Worm (Caenorhabditis elegans) whole organism, L2 larva: ENCODE results near the gene F36F12.2.
"Not testable (repeated sequence)": the region's sequence is repeated elsewhere in the genome, so short reads cannot be mapped to it uniquely, and the experiment has no call there.

ENCODE experiments used
- ama-1 ChIP-seq: fragments of 150-350 bp; optimal IDR thresholded peaks from 2 replicates; lab custom pipeline; 2018; ENCODE audit warnings: inconsistent platforms
- elt-1 ChIP-seq: fragments of 150-350 bp; optimal IDR thresholded peaks from 2 replicates; lab custom pipeline; 2014; ENCODE audit warnings: missing biosample characterization, missing genetic modification characterization
- lin-13 ChIP-seq: fragments of 150-350 bp; optimal IDR thresholded peaks from 2 replicates; lab custom pipeline; 2014; ENCODE audit warnings: missing biosample characterization, missing genetic modification reagents, missing genetic modification characterization
- lsy-2 ChIP-seq, 2 experiments: fragments of 150-350 bp in 1 of 2; sonication (generic microtip) in 1 of 2; optimal IDR thresholded peaks; 2 replicates each; lab custom pipeline; 2014 to 2017; ENCODE audit warnings: missing biosample characterization in 2 of 2, missing genetic modification characterization in 2 of 2
- nhr-10 ChIP-seq: sonication (generic microtip); optimal IDR thresholded peaks from 2 replicates; lab custom pipeline; 2017; ENCODE audit warnings: missing biosample characterization, missing genetic modification characterization
- nhr-21 ChIP-seq: fragments of 150-350 bp; optimal IDR thresholded peaks from 2 replicates; lab custom pipeline; 2014; ENCODE audit warnings: missing biosample characterization, missing genetic modification characterization
- nhr-237 ChIP-seq: fragments of 150-350 bp; optimal IDR thresholded peaks from 2 replicates; lab custom pipeline; 2014; ENCODE audit warnings: missing biosample characterization, missing genetic modification characterization
- nhr-25 ChIP-seq: fragments of 150-350 bp; sonication (generic microtip); optimal IDR thresholded peaks from 3 replicates; lab custom pipeline; 2014; ENCODE audit warnings: missing biosample characterization, missing genetic modification characterization
- snpc-4 ChIP-seq: fragments of 150-350 bp; optimal IDR thresholded peaks from 2 replicates; lab custom pipeline; 2014; ENCODE audit warnings: missing biosample characterization, missing genetic modification characterization
- unc-62 ChIP-seq: fragments of 150-350 bp; optimal IDR thresholded peaks from 2 replicates; lab custom pipeline; 2014; ENCODE audit warnings: missing biosample characterization, missing genetic modification reagents, missing genetic modification characterization
- ztf-1 ChIP-seq: fragments of 200-800 bp; sonication (Bioruptor generic); conservative IDR thresholded peaks from 2 replicates; pipeline ENCODE4 v1.3.6; 2022; ENCODE audit warnings: missing genetic modification characterization, missing compliant biosample characterization
- ztf-11 ChIP-seq: sonication (generic microtip); optimal IDR thresholded peaks from 2 replicates; lab custom pipeline; 2017; ENCODE audit warnings: missing biosample characterization, missing genetic modification characterization
- ztf-4 ChIP-seq: fragments of 150-350 bp; optimal IDR thresholded peaks from 2 replicates; lab custom pipeline; 2014; ENCODE audit warnings: missing biosample characterization, missing genetic modification characterization

ce11 chrV:2085745-2086267, 9.3 kb downstream of the F36F12.2 start, which contains the start of gene F36F12.3:
- not testable (repeated sequence) for TF ChIP-seq nhr-10 (tag; lab: Kevin White, UChicago); snpc-4 (tag; lab: Kevin White, UChicago); elt-1 (tag; lab: Kevin White, UChicago); ztf-1 (GFP tag; lab: Robert Waterston, UW); lsy-2 (tag; optimal IDR thresholded peaks at IDR 0.05; lab: Kevin White, UChicago); nhr-25 (tag; lab: Kevin White, UChicago); lin-13 (GFP tag; lab: Kevin White, UChicago); nhr-237 (tag; lab: Kevin White, UChicago); ama-1 (lab: Kevin White, UChicago); ztf-11 (tag; lab: Kevin White, UChicago); nhr-21; unc-62 (GFP tag; lab: Kevin White, UChicago); ztf-4 (tag; lab: Kevin White, UChicago)
